Worm (Caenorhabditis elegans): ENCODE data around the gene nsph-1.1.

The nsph-1.1 gene

ce11 chrII:8765131-8765530 lies 1.4 kb upstream of the nsph-1.1 start:
- no peak for TF ChIP-seq unc-39 (tag; optimal IDR thresholded peaks at IDR 0.05)
- no peak for TF ChIP-seq nhr-23 (tag; optimal IDR thresholded peaks at IDR 0.05)
- peak; percentile 3 for TF ChIP-seq fos-1 (tag; optimal IDR thresholded peaks at IDR 0.05)
- TF ChIP-seq aly-2 (tag; optimal IDR thresholded peaks at IDR 0.05), result no peak
- TF ChIP-seq peb-1 (tag; optimal IDR thresholded peaks at IDR 0.05), result no peak
- TF ChIP-seq lsy-2 (tag; optimal IDR thresholded peaks at IDR 0.05), result no peak
- peak; percentile 2 for TF ChIP-seq nhr-129 (tag; optimal IDR thresholded peaks at IDR 0.05)
- peak; percentile 70 for TF ChIP-seq nhr-25 (tag; optimal IDR thresholded peaks at IDR 0.05)
- peak; percentile 42 for TF ChIP-seq blmp-1 (tag; optimal IDR thresholded peaks at IDR 0.05; ENCODE audit: insufficient read depth)
- TF ChIP-seq sma-9 (GFP tag; optimal IDR thresholded peaks at IDR 0.05), result peak; percentile 96
- no peak for TF ChIP-seq sma-9 (tag; optimal IDR thresholded peaks at IDR 0.05)
- TF ChIP-seq mdl-1 (tag; optimal IDR thresholded peaks at IDR 0.05), result peak; percentile 35 to 69
- peak; percentile 31 for TF ChIP-seq nhr-21 (tag; optimal IDR thresholded peaks at IDR 0.05)
- TF ChIP-seq sma-3 (GFP tag; optimal IDR thresholded peaks at IDR 0.05), result peak; percentile 90
- TF ChIP-seq snpc-4 (tag; optimal IDR thresholded peaks at IDR 0.05), result no peak
- no peak for TF ChIP-seq ama-1 (optimal IDR thresholded peaks at IDR 0.05)
- TF ChIP-seq nhr-237 (tag; optimal IDR thresholded peaks at IDR 0.05), result no peak

ce11 chrII:8766897-8767296 lies 322 bp downstream of the nsph-1.1 start, which contains the start of gene pah-1:
TSS of gene pah-1 (minus strand) at chrII:8766997.
- TF ChIP-seq nhr-237 (tag; optimal IDR thresholded peaks at IDR 0.05), result no peak

- peak; percentile 39 for TF ChIP-seq unc-55 (GFP tag; optimal IDR thresholded peaks at IDR 0.05)
- peak; percentile 5 for TF ChIP-seq nhr-129 (tag; optimal IDR thresholded peaks at IDR 0.05)
- peak; percentile 30 for TF ChIP-seq fos-1 (tag; optimal IDR thresholded peaks at IDR 0.05)
- peak in 1 of 2 experiments; percentile 30 for TF ChIP-seq lsy-2 (tag; optimal IDR thresholded peaks at IDR 0.05)
- TF ChIP-seq egl-27 (tag; optimal IDR thresholded peaks at IDR 0.05), result peak; percentile 20
- no peak for TF ChIP-seq elt-1 (tag; optimal IDR thresholded peaks at IDR 0.05)
- peak; percentile 12 for TF ChIP-seq crh-2 (tag; optimal IDR thresholded peaks at IDR 0.05)
- peak; percentile 21 for TF ChIP-seq F13H6.1 (tag; optimal IDR thresholded peaks at IDR 0.05)
- TF ChIP-seq nhr-25 (tag; optimal IDR thresholded peaks at IDR 0.05), result no peak
- TF ChIP-seq gmeb-1 (tag; optimal IDR thresholded peaks at IDR 0.05), result peak; percentile 13
- TF ChIP-seq ztf-1 (GFP tag; conservative IDR thresholded peaks at IDR 0.05), result no peak
- TF ChIP-seq sma-9 (GFP tag; optimal IDR thresholded peaks at IDR 0.05), result no peak
- no peak for TF ChIP-seq sma-9 (tag; optimal IDR thresholded peaks at IDR 0.05)
- no peak for TF ChIP-seq nhr-23 (tag; optimal IDR thresholded peaks at IDR 0.05)
Measured at ce11 chrII:8769375-8769774, 2.8 kb downstream of the nsph-1.1 start.

ce11 chrII:8770675-8771074 lies 4.1 kb downstream of the nsph-1.1 start, which contains the start of gene let-19:
TSS of gene let-19 (plus strand) at chrII:8770975.
- TF ChIP-seq nhr-10 (tag; optimal IDR thresholded peaks at IDR 0.05), result no peak
- no peak for TF ChIP-seq lin-13 (GFP tag; optimal IDR thresholded peaks at IDR 0.05)
- no peak for TF ChIP-seq ZK546.5 (tag; optimal IDR thresholded peaks at IDR 0.05)
- no peak for TF ChIP-seq snpc-4 (tag; optimal IDR thresholded peaks at IDR 0.05)
- TF ChIP-seq nhr-129 (tag; optimal IDR thresholded peaks at IDR 0.05), result no peak
- TF ChIP-seq nhr-23 (tag; optimal IDR thresholded peaks at IDR 0.05), result no peak
- no peak for TF ChIP-seq elt-1 (tag; optimal IDR thresholded peaks at IDR 0.05)
- TF ChIP-seq aly-2 (tag; optimal IDR thresholded peaks at IDR 0.05), result no peak
- TF ChIP-seq crh-2 (tag; optimal IDR thresholded peaks at IDR 0.05), result no peak
- no peak for TF ChIP-seq nhr-11 (tag; optimal IDR thresholded peaks at IDR 0.05)
- TF ChIP-seq sma-3 (GFP tag; optimal IDR thresholded peaks at IDR 0.05), result no peak
- no peak for TF ChIP-seq nhr-21 (tag; optimal IDR thresholded peaks at IDR 0.05)

- TF ChIP-seq elt-1 (tag; optimal IDR thresholded peaks at IDR 0.05), result no peak
- no peak for TF ChIP-seq nhr-77 (tag; optimal IDR thresholded peaks at IDR 0.05)
- no peak for TF ChIP-seq fos-1 (tag; optimal IDR thresholded peaks at IDR 0.05)
- TF ChIP-seq ztf-1 (GFP tag; conservative IDR thresholded peaks at IDR 0.05), result no peak
- no peak for TF ChIP-seq unc-62 (GFP tag; optimal IDR thresholded peaks at IDR 0.05)
- no peak for TF ChIP-seq sma-3 (GFP tag; optimal IDR thresholded peaks at IDR 0.05)
- TF ChIP-seq ceh-16 (tag; optimal IDR thresholded peaks at IDR 0.05), result no peak
- no peak for TF ChIP-seq elt-3 (tag; optimal IDR thresholded peaks at IDR 0.05)
- TF ChIP-seq nhr-11 (tag; optimal IDR thresholded peaks at IDR 0.05), result no peak
- no peak for TF ChIP-seq aly-2 (tag; optimal IDR thresholded peaks at IDR 0.05)
- TF ChIP-seq skn-1 (tag; optimal IDR thresholded peaks at IDR 0.05), result no peak
- TF ChIP-seq lin-39 (tag; optimal IDR thresholded peaks at IDR 0.05), result no peak
- no peak for TF ChIP-seq Y55F3AM.14 (GFP tag; optimal IDR thresholded peaks at IDR 0.05)
- TF ChIP-seq nhr-12 (tag; optimal IDR thresholded peaks at IDR 0.05), result no peak
- TF ChIP-seq ama-1 (optimal IDR thresholded peaks at IDR 0.05), result no peak
Measured at ce11 chrII:8776504-8776903, 9.9 kb downstream of the nsph-1.1 start.

All from whole organism, L2 larva.